Fruit fly (Drosophila melanogaster) whole organism, embryonic: ENCODE results near the gene Alp10.

ENCODE experiments used
- Atf-2 ChIP-seq: fragments of 200-800 bp; sonication (Bioruptor generic); optimal IDR thresholded peaks from 2 replicates; lab custom pipeline; 2016; ENCODE audit warnings: missing biosample characterization, missing genetic modification characterization
- Atf6 ChIP-seq: fragments of 200-800 bp; sonication (Bioruptor generic); IDR thresholded peaks from 2 replicates; pipeline ENCODE4 v1.3.6; 2022; ENCODE audit warnings: missing biosample characterization, missing genetic modification characterization
- Blimp-1 ChIP-seq: fragments of 200-800 bp; sonication (Bioruptor generic); optimal IDR thresholded peaks from 3 replicates; lab custom pipeline; 2018; ENCODE audit warnings: missing biosample characterization, missing genetic modification characterization, mild to moderate bottlenecking, moderate library complexity, missing genetic modification reagents
- CG10209 ChIP-seq: fragments of 200-800 bp; sonication (Bioruptor generic); optimal IDR thresholded peaks from 3 replicates; lab custom pipeline; 2017; ENCODE audit warnings: missing biosample characterization, mild to moderate bottlenecking, missing genetic modification characterization, missing genetic modification reagents
- CG10654 ChIP-seq: fragments of 200-800 bp; sonication (Bioruptor generic); optimal IDR thresholded peaks from 2 replicates; lab custom pipeline; 2016; ENCODE audit warnings: missing biosample characterization, missing genetic modification characterization
- CG12071 ChIP-seq: fragments of 200-800 bp; sonication (Bioruptor generic); optimal IDR thresholded peaks from 3 replicates; lab custom pipeline; 2018; ENCODE audit warnings: missing biosample characterization, mild to moderate bottlenecking, missing genetic modification characterization
- CG12219 ChIP-seq: fragments of 200-800 bp; sonication (Bioruptor generic); optimal IDR thresholded peaks from 3 replicates; lab custom pipeline; 2018; ENCODE audit warnings: missing biosample characterization, mild to moderate bottlenecking, missing genetic modification characterization
- CG13123 ChIP-seq: fragments of 200-800 bp; sonication (Bioruptor generic); optimal IDR thresholded peaks from 2 replicates; lab custom pipeline; 2016; ENCODE audit warnings: missing biosample characterization, missing genetic modification characterization
- CG13424 ChIP-seq: fragments of 200-800 bp; sonication (Bioruptor generic); optimal IDR thresholded peaks from 2 replicates; lab custom pipeline; 2019; ENCODE audit warnings: missing biosample characterization, mild to moderate bottlenecking, missing genetic modification characterization, moderate library complexity
- CG13894 ChIP-seq: fragments of 200-800 bp; sonication (Bioruptor generic); optimal IDR thresholded peaks from 3 replicates; lab custom pipeline; 2018; ENCODE audit warnings: missing biosample characterization, mild to moderate bottlenecking, missing genetic modification characterization, moderate library complexity
- CG14441 ChIP-seq: fragments of 200-800 bp; sonication (Bioruptor generic); IDR thresholded peaks from 2 replicates; pipeline ENCODE4 v1.3.6; 2022; ENCODE audit warnings: missing biosample characterization, missing genetic modification characterization
- CG14710 ChIP-seq: fragments of 200-800 bp; sonication (Bioruptor generic); optimal IDR thresholded peaks from 3 replicates; lab custom pipeline; 2019; ENCODE audit warnings: missing biosample characterization, mild to moderate bottlenecking, missing genetic modification characterization, moderate library complexity
- CG14965 ChIP-seq: fragments of 200-800 bp; sonication (Bioruptor generic); optimal IDR thresholded peaks from 2 replicates; lab custom pipeline; 2016; ENCODE audit warnings: missing biosample characterization, missing genetic modification characterization, borderline replicate concordance
- CG1529 ChIP-seq: fragments of 200-800 bp; sonication (Bioruptor generic); optimal IDR thresholded peaks from 3 replicates; lab custom pipeline; 2018; ENCODE audit warnings: missing biosample characterization, missing genetic modification characterization
- CG17385 ChIP-seq: fragments of 200-800 bp; sonication (Bioruptor generic); optimal IDR thresholded peaks from 3 replicates; lab custom pipeline; 2018; ENCODE audit warnings: missing biosample characterization, mild to moderate bottlenecking, missing genetic modification characterization
- CG18011 ChIP-seq: fragments of 200-800 bp; sonication (Bioruptor generic); optimal IDR thresholded peaks from 2 replicates; lab custom pipeline; 2017; ENCODE audit warnings: missing biosample characterization, missing genetic modification characterization, mild to moderate bottlenecking, moderate library complexity, missing genotype
- CG2120 ChIP-seq: fragments of 200-800 bp; sonication (Bioruptor generic); optimal IDR thresholded peaks from 3 replicates; lab custom pipeline; 2016; ENCODE audit warnings: missing biosample characterization, missing genetic modification characterization
- CG31224 ChIP-seq: fragments of 200-800 bp; sonication (Bioruptor generic); IDR thresholded peaks from 2 replicates; pipeline ENCODE4 v1.3.6; 2022; ENCODE audit warnings: missing biosample characterization, missing genetic modification characterization
- CG4424 ChIP-seq: fragments of 200-800 bp; sonication (Bioruptor generic); optimal IDR thresholded peaks from 3 replicates; lab custom pipeline; 2016; ENCODE audit warnings: missing biosample characterization, missing genetic modification characterization
- CG7357 ChIP-seq: fragments of 200-800 bp; sonication (Bioruptor generic); IDR thresholded peaks from 3 replicates; pipeline ENCODE4 v1.3.6; 2022; ENCODE audit warnings: missing biosample characterization, missing genetic modification characterization
- CG9932 ChIP-seq: fragments of 200-800 bp; sonication (Bioruptor generic); IDR thresholded peaks from 2 replicates; pipeline ENCODE4 v1.3.6; 2022; ENCODE audit warnings: missing biosample characterization, missing genetic modification characterization
- CTCF ChIP-seq: fragments of 200-800 bp; sonication (Bioruptor generic); optimal IDR thresholded peaks from 2 replicates; lab custom pipeline; 2017; ENCODE audit warnings: missing biosample characterization, mild to moderate bottlenecking, missing genetic modification characterization, moderate library complexity
- HLH3B ChIP-seq: fragments of 200-800 bp; sonication (Bioruptor generic); IDR thresholded peaks from 2 replicates; pipeline ENCODE4 v1.3.6; 2022; ENCODE audit warnings: missing biosample characterization, missing genetic modification characterization
- Hand ChIP-seq: fragments of 200-800 bp; sonication (Bioruptor generic); optimal IDR thresholded peaks from 2 replicates; lab custom pipeline; 2017; ENCODE audit warnings: mild to moderate bottlenecking, missing biosample characterization, missing genetic modification reagents, missing genetic modification characterization
- Kr ChIP-seq: fragments of 200-800 bp; sonication (Bioruptor generic); optimal IDR thresholded peaks from 2 replicates; lab custom pipeline; 2017; ENCODE audit warnings: missing biosample characterization, mild to moderate bottlenecking, missing genetic modification characterization
- Meics ChIP-seq: fragments of 200-800 bp; sonication (Bioruptor generic); optimal IDR thresholded peaks from 2 replicates; lab custom pipeline; 2017; ENCODE audit warnings: missing biosample characterization, mild to moderate bottlenecking, missing genetic modification characterization
- Oli ChIP-seq: fragments of 200-800 bp; sonication (Bioruptor generic); optimal IDR thresholded peaks from 2 replicates; lab custom pipeline; 2018; ENCODE audit warnings: missing biosample characterization, mild to moderate bottlenecking, missing genetic modification characterization, moderate library complexity
- PHDP ChIP-seq: fragments of 200-800 bp; sonication (Bioruptor generic); optimal IDR thresholded peaks from 3 replicates; lab custom pipeline; 2018; ENCODE audit warnings: missing biosample characterization, mild to moderate bottlenecking, missing genetic modification characterization, moderate library complexity
- Rfx ChIP-seq: fragments of 200-800 bp; sonication (Bioruptor generic); IDR thresholded peaks from 2 replicates; pipeline ENCODE4 v1.3.6; 2022; ENCODE audit warnings: missing biosample characterization, missing genetic modification characterization
- Ssrp ChIP-seq: fragments of 200-800 bp; sonication (Bioruptor generic); optimal IDR thresholded peaks from 2 replicates; lab custom pipeline; 2018; ENCODE audit warnings: missing biosample characterization, mild to moderate bottlenecking, missing genetic modification characterization, moderate library complexity
- Taf1 ChIP-seq: fragments of 200-800 bp; sonication (Bioruptor generic); IDR thresholded peaks from 2 replicates; pipeline ENCODE4 v1.3.6; 2022; ENCODE audit warnings: missing biosample characterization, missing genetic modification characterization
- Xbp1 ChIP-seq: fragments of 200-800 bp; sonication (Bioruptor generic); optimal IDR thresholded peaks from 3 replicates; lab custom pipeline; 2016; ENCODE audit warnings: missing biosample characterization, mild to moderate bottlenecking, missing genetic modification characterization
- abd-A ChIP-seq: fragments of 200-800 bp; sonication (Bioruptor generic); optimal IDR thresholded peaks from 3 replicates; lab custom pipeline; 2019; ENCODE audit warnings: missing biosample characterization, mild to moderate bottlenecking, missing genetic modification characterization, moderate library complexity
- ara ChIP-seq: fragments of 200-800 bp; sonication (Bioruptor generic); IDR thresholded peaks from 2 replicates; pipeline ENCODE4 v1.3.6; 2022; ENCODE audit warnings: missing biosample characterization, missing genetic modification characterization
- az2 ChIP-seq: fragments of 200-800 bp; sonication (Bioruptor generic); optimal IDR thresholded peaks from 3 replicates; lab custom pipeline; 2016; ENCODE audit warnings: missing biosample characterization, missing genetic modification characterization
- bcd ChIP-seq: fragments of 200-800 bp; sonication (Bioruptor generic); optimal IDR thresholded peaks from 2 replicates; lab custom pipeline; 2017; ENCODE audit warnings: missing biosample characterization, mild to moderate bottlenecking, missing genetic modification characterization
- cg ChIP-seq: fragments of 200-800 bp; sonication (Bioruptor generic); optimal IDR thresholded peaks from 3 replicates; lab custom pipeline; 2019; ENCODE audit warnings: missing biosample characterization, mild to moderate bottlenecking, missing genetic modification characterization, moderate library complexity
- chif ChIP-seq, 2 experiments: fragments of 200-800 bp; sonication (Bioruptor generic); optimal IDR thresholded peaks; 3 replicates each; lab custom pipeline; 2016; ENCODE audit warnings: missing biosample characterization in 2 of 2, missing genetic modification characterization in 2 of 2
- chinmo ChIP-seq: fragments of 200-800 bp; sonication (Bioruptor generic); IDR thresholded peaks from 4 replicates; pipeline ENCODE4 v1.3.6; 2022; ENCODE audit warnings: missing biosample characterization, missing genetic modification characterization; ENCODE audit not compliant: partially characterized antibody
- dmrt11E ChIP-seq: fragments of 200-800 bp; sonication (Bioruptor generic); optimal IDR thresholded peaks from 3 replicates; lab custom pipeline; 2018; ENCODE audit warnings: missing biosample characterization, mild to moderate bottlenecking, missing genetic modification characterization, moderate library complexity
- gsb ChIP-seq: fragments of 200-800 bp; sonication (Bioruptor generic); IDR thresholded peaks from 2 replicates; pipeline ENCODE4 v1.3.6; 2022; ENCODE audit warnings: missing biosample characterization, missing genetic modification characterization
- hkb ChIP-seq, 2 experiments: fragments of 200-800 bp in 1 of 2; fragments of >200 bp in 1 of 2; sonication (Bioruptor generic) in 1 of 2; IDR thresholded peaks in 1 of 2; optimal IDR thresholded peaks in 1 of 2; 2 replicates each; pipeline versions ENCODE4 v1.3.6 to Lab custom; 2017 to 2022; ENCODE audit warnings: missing biosample characterization in 1 of 2, missing genetic modification characterization in 1 of 2
- ind ChIP-seq: fragments of 200-800 bp; sonication (Bioruptor generic); optimal IDR thresholded peaks from 3 replicates; lab custom pipeline; 2016; ENCODE audit warnings: missing biosample characterization, missing genetic modification characterization
- jumu ChIP-seq: fragments of 200-800 bp; sonication (Bioruptor generic); optimal IDR thresholded peaks from 3 replicates; lab custom pipeline; 2016; ENCODE audit warnings: missing biosample characterization, missing genetic modification characterization
- p53 ChIP-seq: fragments of 200-800 bp; sonication (Bioruptor generic); optimal IDR thresholded peaks from 2 replicates; lab custom pipeline; 2016; ENCODE audit warnings: missing biosample characterization, missing genetic modification characterization
- seq ChIP-seq: fragments of 200-800 bp; sonication (Bioruptor generic); IDR thresholded peaks from 2 replicates; pipeline ENCODE4 v1.3.6; 2022; ENCODE audit warnings: missing biosample characterization, missing genetic modification characterization
- sob ChIP-seq: fragments of 200-800 bp; sonication (Bioruptor generic); IDR thresholded peaks from 2 replicates; pipeline ENCODE4 v1.3.6; 2022; ENCODE audit warnings: missing biosample characterization, missing genetic modification characterization
- trem ChIP-seq: fragments of 200-800 bp; optimal IDR thresholded peaks from 3 replicates; lab custom pipeline; 2019; ENCODE audit warnings: missing biosample characterization, mild to moderate bottlenecking, missing genetic modification characterization, moderate library complexity
- zen2 ChIP-seq: fragments of 200-800 bp; sonication (Bioruptor generic); IDR thresholded peaks from 3 replicates; pipeline ENCODE4 v1.3.6; 2022; ENCODE audit warnings: missing biosample characterization, missing genetic modification characterization; ENCODE audit not compliant: partially characterized antibody

The Alp10 gene

DNA sequence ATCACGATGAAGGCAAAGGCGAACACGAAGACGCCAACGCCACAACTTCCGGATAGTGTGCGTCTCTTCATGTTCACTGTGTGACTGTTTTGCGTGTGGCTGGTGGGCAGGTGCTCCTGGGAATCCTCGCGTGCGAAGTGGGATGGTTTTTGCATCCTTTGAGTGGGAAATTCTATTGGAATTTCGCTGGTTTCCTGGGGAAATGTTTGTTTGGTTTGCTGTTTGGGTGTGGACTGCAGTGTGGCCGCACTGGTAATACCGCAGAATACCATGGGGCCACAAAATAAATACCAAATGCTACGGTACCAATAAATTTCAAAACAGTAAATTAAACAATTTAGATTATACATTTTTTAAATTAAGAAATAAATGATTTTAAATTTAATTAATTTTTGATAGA lies 33.7 kb downstream of the Alp10 start, which contains the start of gene sinu (continued):
- no peak for TF ChIP-seq CG1529
- TF ChIP-seq jumu = no peak
- TF ChIP-seq Kr = no peak
- no peak for TF ChIP-seq CG12219
- no peak for TF ChIP-seq chif (GFP tag; optimal IDR thresholded peaks at IDR 0.05; lab: Kevin White, UChicago)
- no peak for TF ChIP-seq Xbp1 (GFP tag; lab: Kevin White, UChicago)
- no peak for TF ChIP-seq CG31224 (GFP tag; lab: Robert Waterston, UW)
- no peak for TF ChIP-seq dmrt11E
- no peak for TF ChIP-seq Ssrp (tag; lab: Kevin White, UChicago)
- TF ChIP-seq CG18011 (GFP tag; lab: Kevin White, UChicago) = no peak
- peak; percentile 23 for TF ChIP-seq trem

DNA sequence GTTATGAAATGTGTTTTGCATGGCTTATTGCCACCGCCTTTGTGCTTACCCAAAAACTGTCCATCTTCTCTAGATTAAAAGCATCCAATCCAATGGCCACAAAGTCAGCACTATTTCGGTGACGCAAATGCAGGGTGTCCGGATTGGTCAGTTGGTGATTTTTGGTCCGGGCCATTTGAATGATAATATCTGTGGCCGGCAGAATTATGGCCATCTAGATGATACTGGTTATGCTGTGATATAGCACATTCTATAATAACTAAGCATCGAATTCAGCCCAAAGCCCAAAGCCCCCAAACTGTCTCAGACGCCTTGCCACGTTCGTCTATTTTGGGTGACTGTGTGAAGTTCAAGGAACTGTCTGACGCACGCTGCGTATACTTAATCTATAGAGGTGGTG lies 38.9 kb downstream of the Alp10 start:
- TF ChIP-seq chinmo (0 out of 4 replicates have a peak, but pooled peaks have one; percentile 32), CG13123 (no peak), CTCF (GFP tag; lab: Kevin White, UChicago) (no peak), CG13894 (tag; lab: Kevin White, UChicago) (peak; percentile 69), CG13424 (tag; lab: Kevin White, UChicago) (no peak), Atf-2 (GFP tag; lab: Kevin White, UChicago) (no peak), abd-A (tag; lab: Kevin White, UChicago) (peak; percentile 71)

DNA sequence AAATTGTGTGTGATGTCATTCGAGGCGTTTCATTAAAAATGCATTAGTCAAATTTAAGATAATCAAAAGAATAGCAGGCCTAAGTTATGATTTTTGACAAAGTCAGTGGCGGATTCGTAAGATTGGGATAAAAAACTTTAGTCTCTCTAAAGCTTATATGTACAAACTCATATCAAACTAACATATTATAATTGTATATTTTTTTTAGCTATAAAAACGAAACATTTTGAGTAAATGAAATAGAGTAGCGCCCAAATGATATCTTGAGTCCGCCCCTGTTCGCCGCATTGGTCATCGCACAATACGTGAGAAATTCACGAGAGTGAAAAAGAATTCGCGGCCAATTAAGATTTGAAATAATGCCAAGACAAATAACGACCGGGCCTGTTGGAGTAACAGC lies 40.7 kb downstream of the Alp10 start:
- TF ChIP-seq gsb (GFP tag; lab: Robert Waterston, UW) (peak; percentile 58), CG7357 (GFP tag; lab: Robert Waterston, UW) (peak; percentile 50; the same call in 2 of the 3 replicates), hkb (optimal IDR thresholded peaks at IDR 0.05; lab: Kevin White, UChicago) (no peak), hkb (GFP tag; IDR thresholded peaks at IDR 0.05; lab: Robert Waterston, UW) (peak; percentile 56), ara (peak; percentile 55; the same call in 1 of the 2 replicates), HLH3B (GFP tag; lab: Robert Waterston, UW) (peak; percentile 72), Oli (tag; lab: Kevin White, UChicago) (peak; percentile 47), zen2 (GFP tag; lab: Robert Waterston, UW) (no peak), Rfx (peak; percentile 87), seq (GFP tag; lab: Robert Waterston, UW) (0 out of 2 replicates have a peak, but pooled peaks have one; percentile 38), bcd (peak; percentile 14), CG14441 (peak; percentile 69), p53 (GFP tag; lab: Kevin White, UChicago) (no peak), CG9932 (GFP tag; lab: Robert Waterston, UW) (peak; percentile 75), Meics (GFP tag; lab: Kevin White, UChicago) (peak; percentile 67), CG10654 (peak; percentile 7), PHDP (tag; lab: Kevin White, UChicago) (peak; percentile 57), az2 (GFP tag; lab: Kevin White, UChicago) (peak; percentile 35), cg (GFP tag; lab: Kevin White, UChicago) (no peak), Taf1 (GFP tag; lab: Robert Waterston, UW) (peak; percentile 62), CG14965 (no peak), CG13424 (tag; lab: Kevin White, UChicago) (peak; percentile 57), sob (peak; percentile 78), CG17385 (GFP tag; lab: Kevin White, UChicago) (peak; percentile 46), Hand (no peak), Blimp-1 (GFP tag; lab: Kevin White, UChicago) (peak; percentile 57), ind (GFP tag; lab: Kevin White, UChicago) (peak; percentile 65), Atf6 (peak; percentile 56), CG12071 (GFP tag; lab: Kevin White, UChicago) (no peak), CG14710 (tag; lab: Kevin White, UChicago) (no peak), CG2120 (GFP tag; lab: Kevin White, UChicago) (peak; percentile 56), CG10209 (peak; percentile 29), CG4424 (GFP tag; lab: Kevin White, UChicago) (peak; percentile 37)
